Fruit fly (Drosophila melanogaster) whole organism, adult: Measurements from ENCODE around the gene Cp7Fb.

Experiments used
- CG11617 ChIP-seq: fragments of 200-800 bp; sonication (Bioruptor generic); optimal IDR thresholded peaks from 2 replicates; lab custom pipeline; 2017; ENCODE audit warnings: mild to moderate bottlenecking, missing biosample characterization, missing genetic modification reagents, missing genetic modification characterization
- CG5204 ChIP-seq: fragments of 200-800 bp; sonication (Bioruptor generic); optimal IDR thresholded peaks from 2 replicates; lab custom pipeline; 2016; ENCODE audit warnings: missing biosample characterization, missing genetic modification characterization
- CG7101 ChIP-seq: fragments of 200-800 bp; sonication (Bioruptor generic); optimal IDR thresholded peaks from 2 replicates; lab custom pipeline; 2018; ENCODE audit warnings: missing biosample characterization, mild to moderate bottlenecking, missing genetic modification characterization, moderate library complexity
- Clk ChIP-seq: fragments of 200-800 bp; sonication (Bioruptor generic); optimal IDR thresholded peaks from 2 replicates; lab custom pipeline; 2017; ENCODE audit warnings: missing biosample characterization, missing genetic modification characterization
- Hr96 ChIP-seq: fragments of 200-800 bp; sonication (Bioruptor generic); optimal IDR thresholded peaks from 2 replicates; lab custom pipeline; 2016; ENCODE audit warnings: missing biosample characterization, missing genetic modification characterization
- Mnt ChIP-seq: fragments of 200-800 bp; sonication (Bioruptor generic); optimal IDR thresholded peaks from 2 replicates; lab custom pipeline; 2016; ENCODE audit warnings: missing biosample characterization, mild to moderate bottlenecking, missing genetic modification characterization
- toe ChIP-seq: fragments of 200-800 bp; sonication (Bioruptor generic); optimal IDR thresholded peaks from 2 replicates; lab custom pipeline; 2016; ENCODE audit warnings: missing biosample characterization, missing genetic modification characterization

DNA sequence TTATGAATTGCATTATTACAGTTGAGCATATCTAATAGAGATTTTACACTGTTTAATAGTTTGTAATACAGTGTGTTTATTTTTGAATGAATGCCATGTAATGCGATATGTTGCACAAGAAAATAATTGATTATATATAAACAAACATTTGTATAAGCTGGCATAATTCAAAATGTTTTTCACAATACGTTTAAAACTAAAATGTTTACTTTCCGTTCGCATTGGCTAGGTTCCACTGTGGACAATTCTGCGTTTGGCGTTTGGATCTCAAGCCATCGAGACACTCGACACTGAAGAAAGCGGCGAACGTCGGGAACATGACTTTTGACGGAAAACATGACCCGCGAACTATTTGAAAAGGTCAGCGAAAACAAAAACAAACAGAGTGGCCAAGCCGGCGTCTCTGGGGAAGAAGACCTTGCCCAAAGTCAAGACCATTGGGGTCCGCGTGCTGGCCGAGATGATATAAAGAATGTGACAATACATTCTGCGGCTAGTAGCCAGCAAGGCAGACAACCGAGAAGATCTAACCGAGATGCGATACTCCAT lies at the start of gene Cp7Fb:
- no peak for TF ChIP-seq toe (GFP tag; lab: Kevin White, UChicago)
- TF ChIP-seq Clk (GFP tag; lab: Kevin White, UChicago): no peak
- no peak for TF ChIP-seq CG11617 (GFP tag; lab: Kevin White, UChicago)
- no peak for TF ChIP-seq CG5204 (GFP tag; lab: Kevin White, UChicago)
- TF ChIP-seq Mnt (GFP tag; lab: Kevin White, UChicago): no peak
- no peak for TF ChIP-seq CG7101 (tag; lab: Kevin White, UChicago)
- TF ChIP-seq Hr96: no peak
